Worm (Caenorhabditis elegans): ENCODE data around the gene col-132.

- TF ChIP-seq tbx-2 (tag; optimal IDR thresholded peaks at IDR 0.05): no peak
- no peak for TF ChIP-seq F16B12.6 (tag; optimal IDR thresholded peaks at IDR 0.05)
- TF ChIP-seq unc-62 (GFP tag; optimal IDR thresholded peaks at IDR 0.05): no peak
- TF ChIP-seq rnt-1 (tag; optimal IDR thresholded peaks at IDR 0.05): no peak
- TF ChIP-seq lin-13 (GFP tag; optimal IDR thresholded peaks at IDR 0.05): no peak
- TF ChIP-seq lir-3 (tag; optimal IDR thresholded peaks at IDR 0.05; ENCODE audit: poor library complexity): no peak
- no peak for TF ChIP-seq nhr-76 (tag; optimal IDR thresholded peaks at IDR 0.05)
- no peak for TF ChIP-seq ceh-82 (tag; optimal IDR thresholded peaks at IDR 0.05)
- no peak for TF ChIP-seq unc-130 (tag; optimal IDR thresholded peaks at IDR 0.05)
- TF ChIP-seq unc-86 (tag; optimal IDR thresholded peaks at IDR 0.05): no peak
- TF ChIP-seq sox-4 (tag; optimal IDR thresholded peaks at IDR 0.05): no peak
- no peak for TF ChIP-seq jun-1 (tag; optimal IDR thresholded peaks at IDR 0.05)
- no peak for TF ChIP-seq nhr-71 (tag; optimal IDR thresholded peaks at IDR 0.05)
These were observed 48.8 kb downstream of the col-132 start, which contains the start of gene amt-2 for ce11 chrIV:13042091-13042490.
